Worm (Caenorhabditis elegans): ENCODE results near the gene F36H5.12.

The F36H5.12 gene

DNA sequence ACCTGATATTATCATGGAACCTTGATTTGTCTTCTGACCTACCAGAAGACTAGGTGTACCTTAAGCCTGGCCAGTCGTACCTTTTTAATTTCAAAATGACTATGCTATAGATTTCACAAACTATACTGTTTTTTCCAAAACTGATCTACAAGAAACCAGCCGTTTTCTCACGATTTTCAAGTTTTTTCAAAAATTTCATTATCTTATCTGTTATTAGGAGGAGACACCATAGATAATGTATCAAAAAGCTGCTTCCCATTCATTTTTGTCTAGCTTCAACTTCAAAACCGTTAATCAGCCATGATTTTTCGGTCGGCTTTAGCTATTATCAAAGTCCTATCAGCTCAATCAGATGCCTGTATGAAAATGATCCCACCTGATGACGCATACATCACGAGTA, at the start of gene F36H5.12:
F36H5.12 (plus strand) TSS at position 301 of the 400 bp plus-strand sequence.
- TF ChIP-seq ama-1 (optimal IDR thresholded peaks at IDR 0.05) (no peak), nhr-23 (tag; optimal IDR thresholded peaks at IDR 0.05) (no peak), lin-13 (GFP tag; optimal IDR thresholded peaks at IDR 0.05) (no peak), fos-1 (tag; optimal IDR thresholded peaks at IDR 0.05) (no peak), nhr-11 (tag; optimal IDR thresholded peaks at IDR 0.05) (no peak), ztf-1 (GFP tag; conservative IDR thresholded peaks at IDR 0.05) (no peak), crh-2 (tag; optimal IDR thresholded peaks at IDR 0.05) (no peak), unc-55 (GFP tag; optimal IDR thresholded peaks at IDR 0.05) (no peak), nhr-6 (tag; optimal IDR thresholded peaks at IDR 0.05) (no peak), sma-3 (GFP tag; optimal IDR thresholded peaks at IDR 0.05) (no peak), dmd-4 (tag; optimal IDR thresholded peaks at IDR 0.05) (no peak)

DNA sequence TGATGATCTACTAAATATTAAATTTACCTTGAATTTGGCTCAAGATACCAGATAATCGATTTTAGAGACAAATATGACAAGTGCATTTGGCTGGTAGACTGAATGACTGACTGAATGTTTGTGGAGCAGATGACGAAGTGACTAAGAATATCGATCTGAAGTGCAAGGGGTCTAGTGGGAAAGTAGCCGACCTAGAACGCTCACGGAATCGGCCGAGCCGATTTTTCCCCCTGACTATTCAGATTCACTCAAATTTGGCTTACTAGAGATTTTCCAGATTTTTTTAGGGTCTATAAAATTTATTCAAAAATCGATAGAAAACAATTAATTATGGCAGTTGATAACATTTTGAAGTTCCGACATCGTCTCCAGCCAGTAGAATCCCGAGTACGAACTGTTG, 48.1 kb upstream of the F36H5.12 start, which contains the start of gene fbxc-26:
fbxc-26 (minus strand) TSS at position 101 of the 400 bp plus-strand sequence.
- TF ChIP-seq unc-55 (GFP tag; optimal IDR thresholded peaks at IDR 0.05) (no peak), sma-9 (GFP tag; optimal IDR thresholded peaks at IDR 0.05) (no peak), sma-9 (tag; optimal IDR thresholded peaks at IDR 0.05) (no peak), sma-3 (GFP tag; optimal IDR thresholded peaks at IDR 0.05) (no peak), nhr-129 (tag; optimal IDR thresholded peaks at IDR 0.05) (no peak)

DNA sequence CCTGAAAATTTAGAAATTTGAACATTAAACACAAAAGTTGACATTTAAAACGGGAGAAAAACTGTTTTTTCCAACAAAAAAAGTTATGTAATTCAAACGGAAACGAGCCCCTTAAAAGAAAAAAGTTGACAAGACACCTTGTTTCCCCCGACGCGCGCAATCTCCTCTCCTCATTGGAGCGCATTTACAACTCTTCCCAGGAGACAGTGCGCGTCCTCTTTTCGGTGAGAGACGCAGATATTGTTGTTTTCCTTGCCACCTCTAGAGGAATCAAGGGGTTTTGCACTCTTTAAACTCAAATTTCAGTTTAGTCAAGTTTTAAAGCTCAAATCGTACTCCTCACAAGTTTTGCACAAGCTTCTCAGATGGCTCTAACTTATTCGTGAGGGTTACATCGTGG, 46.8 kb upstream of the F36H5.12 start, which contains the start of gene F58E1.13:
F58E1.13 (minus strand) TSS at position 12 of the 400 bp plus-strand sequence.
- TF ChIP-seq mab-5 (tag; optimal IDR thresholded peaks at IDR 0.05) = no peak
- TF ChIP-seq mdl-1 (tag; optimal IDR thresholded peaks at IDR 0.05) = no peak
- no peak for TF ChIP-seq lin-13 (GFP tag; optimal IDR thresholded peaks at IDR 0.05)
- no peak for TF ChIP-seq lin-39 (tag; optimal IDR thresholded peaks at IDR 0.05)
- TF ChIP-seq ZK546.5 (tag; optimal IDR thresholded peaks at IDR 0.05) = no peak

DNA sequence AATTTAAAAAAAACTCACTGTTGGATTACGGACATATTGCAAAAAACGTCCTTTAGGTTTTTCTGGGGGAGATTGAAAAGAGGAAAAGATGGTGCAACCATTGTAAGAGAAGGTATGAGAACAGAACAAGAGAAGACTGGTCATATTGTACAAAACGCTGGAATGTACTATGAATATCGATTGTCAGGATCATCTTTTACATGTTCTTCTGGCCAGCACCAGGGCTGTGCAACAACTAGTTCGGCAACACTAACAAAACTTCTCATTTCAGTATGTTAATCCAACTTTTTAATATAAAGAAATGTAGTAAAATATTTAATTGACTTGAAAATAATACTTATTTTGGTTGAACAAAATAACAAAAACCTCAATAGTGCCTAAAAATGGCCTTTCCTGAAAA, 39.3 kb upstream of the F36H5.12 start, which contains the start of gene fbxb-47:
fbxb-47 (minus strand) TSS at position 101 of the 400 bp plus-strand sequence.
- TF ChIP-seq nhr-129 (tag; optimal IDR thresholded peaks at IDR 0.05) (no peak), lin-11 (tag; optimal IDR thresholded peaks at IDR 0.05) (no peak), snpc-4 (tag; optimal IDR thresholded peaks at IDR 0.05) (no peak)

DNA sequence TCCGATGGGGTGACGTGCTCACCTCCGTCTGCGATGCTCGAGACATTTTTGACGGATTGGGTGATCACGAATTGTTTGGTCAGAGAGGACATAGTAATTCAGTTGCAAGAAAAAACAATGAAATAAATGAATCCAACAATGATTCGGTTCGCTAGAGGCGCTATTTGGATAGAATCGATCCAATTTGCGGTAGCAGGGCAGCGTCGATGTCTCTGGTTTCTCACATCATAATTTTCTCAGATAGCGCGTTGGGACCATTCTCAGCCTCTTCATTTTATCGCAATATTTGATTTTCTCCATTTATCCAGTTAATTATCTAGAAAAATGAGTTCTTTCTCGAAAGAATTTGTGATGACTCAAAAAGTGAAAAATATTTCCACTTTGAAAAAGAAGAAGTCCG, 36.2 kb upstream of the F36H5.12 start, which contains the start of gene sdz-18:
sdz-18 (minus strand) TSS at position 101 of the 400 bp plus-strand sequence.
- TF ChIP-seq crh-2 (tag; optimal IDR thresholded peaks at IDR 0.05) (no peak), ztf-1 (GFP tag; conservative IDR thresholded peaks at IDR 0.05) (no peak), lin-11 (tag; optimal IDR thresholded peaks at IDR 0.05) (no peak), nhr-12 (tag; optimal IDR thresholded peaks at IDR 0.05) (no peak), dmd-4 (tag; optimal IDR thresholded peaks at IDR 0.05) (no peak), unc-62 (GFP tag; optimal IDR thresholded peaks at IDR 0.05) (no peak), sma-9 (GFP tag; optimal IDR thresholded peaks at IDR 0.05) (no peak), sma-9 (tag; optimal IDR thresholded peaks at IDR 0.05) (no peak), unc-55 (GFP tag; optimal IDR thresholded peaks at IDR 0.05) (no peak), fos-1 (tag; optimal IDR thresholded peaks at IDR 0.05) (no peak), sma-3 (GFP tag; optimal IDR thresholded peaks at IDR 0.05) (no peak), unc-39 (tag; optimal IDR thresholded peaks at IDR 0.05) (no peak), nhr-77 (tag; optimal IDR thresholded peaks at IDR 0.05) (no peak), R02D3.7 (tag; optimal IDR thresholded peaks at IDR 0.05) (no peak), nhr-23 (tag; optimal IDR thresholded peaks at IDR 0.05) (no peak), gmeb-1 (tag; optimal IDR thresholded peaks at IDR 0.05) (no peak), ceh-16 (tag; optimal IDR thresholded peaks at IDR 0.05) (no peak), alr-1 (tag; optimal IDR thresholded peaks at IDR 0.05) (no peak), blmp-1 (tag; optimal IDR thresholded peaks at IDR 0.05; ENCODE audit: insufficient read depth) (no peak), F13H6.1 (tag; optimal IDR thresholded peaks at IDR 0.05) (no peak)

DNA sequence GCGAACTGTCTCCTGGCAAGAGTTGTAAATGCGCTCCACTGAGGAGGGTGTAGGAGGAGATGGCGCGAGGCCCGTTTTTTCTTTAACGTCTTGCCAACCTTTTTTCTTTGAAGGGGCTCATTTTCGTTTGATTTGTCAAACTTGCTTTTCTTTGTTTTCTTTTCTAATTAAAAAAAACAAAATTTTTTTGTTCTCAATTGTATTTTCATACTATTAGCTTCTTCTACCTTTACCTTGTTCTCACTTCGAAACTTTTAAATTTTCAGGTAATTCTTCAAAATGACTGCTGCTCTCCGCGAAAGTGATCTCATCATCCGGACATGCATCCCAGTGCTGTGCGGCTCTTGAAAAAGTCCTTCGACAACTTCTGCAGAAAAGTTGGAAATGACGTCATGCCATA, 32.7 kb upstream of the F36H5.12 start, which contains the start of gene fbxa-184:
fbxa-184 (plus strand) TSS at position 301 of the 400 bp plus-strand sequence.
- TF ChIP-seq ztf-1 (GFP tag; conservative IDR thresholded peaks at IDR 0.05) (no peak), nhr-11 (tag; optimal IDR thresholded peaks at IDR 0.05) (no peak), nhr-237 (tag; optimal IDR thresholded peaks at IDR 0.05) (no peak), peb-1 (tag; optimal IDR thresholded peaks at IDR 0.05) (no peak), zag-1 (tag; optimal IDR thresholded peaks at IDR 0.05) (no peak), unc-39 (tag; optimal IDR thresholded peaks at IDR 0.05) (no peak), R02D3.7 (tag; optimal IDR thresholded peaks at IDR 0.05) (no peak), sma-9 (GFP tag; optimal IDR thresholded peaks at IDR 0.05) (no peak), sma-9 (tag; optimal IDR thresholded peaks at IDR 0.05) (no peak), blmp-1 (tag; optimal IDR thresholded peaks at IDR 0.05; ENCODE audit: insufficient read depth) (no peak), C34F6.9 (tag; optimal IDR thresholded peaks at IDR 0.05) (no peak), crh-2 (tag; optimal IDR thresholded peaks at IDR 0.05) (no peak), F13H6.1 (tag; optimal IDR thresholded peaks at IDR 0.05) (no peak), nhr-21 (tag; optimal IDR thresholded peaks at IDR 0.05) (no peak), ztf-11 (tag; optimal IDR thresholded peaks at IDR 0.05) (no peak), sem-4 (tag; optimal IDR thresholded peaks at IDR 0.05) (no peak)
